Fruit fly (Drosophila melanogaster): ENCODE measurements around the gene eIF3i.

Gene eIF3i

dm6 chr2L:5002711-5003402 is 35.3 kb upstream of the eIF3i start (continued):
- TF ChIP-seq esn (GFP tag; optimal IDR thresholded peaks at IDR 0.05) (peak; percentile 41), spab (GFP tag; optimal IDR thresholded peaks at IDR 0.05) (no peak), Smox (GFP tag; optimal IDR thresholded peaks at IDR 0.05) (no peak), Blimp-1 (GFP tag; optimal IDR thresholded peaks at IDR 0.05) (no peak), dac (GFP tag; optimal IDR thresholded peaks at IDR 0.05) (peak; percentile 45), fkh (GFP tag; optimal IDR thresholded peaks at IDR 0.05) (no peak), Ets21C (GFP tag; optimal IDR thresholded peaks at IDR 0.05) (no peak), Eip75B (GFP tag; optimal IDR thresholded peaks at IDR 0.05) (no peak), dsx (GFP tag; optimal IDR thresholded peaks at IDR 0.05; ENCODE audit: poor library complexity, severe bottlenecking) (no peak), CG4318 (GFP tag; optimal IDR thresholded peaks at IDR 0.05) (peak; percentile 67), CG10631 (GFP tag; optimal IDR thresholded peaks at IDR 0.05) (peak; percentile 15), Eip78C (GFP tag) (peak; percentile 76), ss (GFP tag; optimal IDR thresholded peaks at IDR 0.05) (no peak), svp (GFP tag) (peak; percentile 84), CG6792 (GFP tag; optimal IDR thresholded peaks at IDR 0.05) (peak; percentile 9), CG3919 (GFP tag; optimal IDR thresholded peaks at IDR 0.05) (peak; percentile 34), CG7368 (GFP tag; optimal IDR thresholded peaks at IDR 0.05) (no peak), topi (GFP tag; optimal IDR thresholded peaks at IDR 0.05) (peak; percentile 2), Hr38 (GFP tag; optimal IDR thresholded peaks at IDR 0.05) (no peak), CG31627 (GFP tag; optimal IDR thresholded peaks at IDR 0.05) (peak; percentile 12), Met (GFP tag; optimal IDR thresholded peaks at IDR 0.05) (peak; percentile 17), Sox15 (GFP tag; optimal IDR thresholded peaks at IDR 0.05) (no peak), Eip93F (GFP tag; optimal IDR thresholded peaks at IDR 0.05) (no peak), CG15336 (GFP tag; IDR thresholded peaks at IDR 0.05) (peak; percentile 82), CG11762 (GFP tag; optimal IDR thresholded peaks at IDR 0.05; ENCODE audit: insufficient read depth) (no peak), CG8632 (GFP tag; optimal IDR thresholded peaks at IDR 0.05) (no peak), CG9139 (GFP tag; optimal IDR thresholded peaks at IDR 0.05) (no peak), CG32006 (GFP tag; optimal IDR thresholded peaks at IDR 0.05) (peak; percentile 81), Lpt (GFP tag; optimal IDR thresholded peaks at IDR 0.05) (peak; percentile 43)

- no peak for TF ChIP-seq CG16779 (tag; optimal IDR thresholded peaks at IDR 0.05)
- no peak for TF ChIP-seq ss (GFP tag; optimal IDR thresholded peaks at IDR 0.05)
- TF ChIP-seq CG1621 (tag; optimal IDR thresholded peaks at IDR 0.05): no peak
- peak; percentile 52 for TF ChIP-seq svp (GFP tag)
- no peak for TF ChIP-seq CG32006 (GFP tag; optimal IDR thresholded peaks at IDR 0.05)
- no peak for TF ChIP-seq Sox14 (GFP tag; optimal IDR thresholded peaks at IDR 0.05)
- TF ChIP-seq topi (GFP tag; optimal IDR thresholded peaks at IDR 0.05): no peak
- peak; percentile 21 for TF ChIP-seq Eip78C (GFP tag)
These were observed 34.5 kb upstream of the eIF3i start for dm6 chr2L:5002031-5002430.

dm6 chr2L:5001582-5001929 is 34.0 kb upstream of the eIF3i start:
- TF ChIP-seq Lpt (GFP tag; optimal IDR thresholded peaks at IDR 0.05) (no peak), vri (GFP tag; optimal IDR thresholded peaks at IDR 0.05) (peak; percentile 90), pdm3 (GFP tag; optimal IDR thresholded peaks at IDR 0.05) (no peak), CG8119 (GFP tag; IDR thresholded peaks at IDR 0.05) (no peak)

- TF ChIP-seq CG15336 (GFP tag; IDR thresholded peaks at IDR 0.05) (peak; percentile 7; the same call in 1 of the 2 replicates), CG8319 (GFP tag; optimal IDR thresholded peaks at IDR 0.05) (no peak), esn (GFP tag; optimal IDR thresholded peaks at IDR 0.05) (no peak), CG9139 (GFP tag; optimal IDR thresholded peaks at IDR 0.05) (no peak), Eip75B (GFP tag; optimal IDR thresholded peaks at IDR 0.05) (no peak), fd59A (GFP tag; optimal IDR thresholded peaks at IDR 0.05) (no peak), svp (GFP tag) (peak; percentile 2), spab (GFP tag; optimal IDR thresholded peaks at IDR 0.05) (no peak), CG10631 (GFP tag; optimal IDR thresholded peaks at IDR 0.05) (no peak), acj6 (GFP tag; optimal IDR thresholded peaks at IDR 0.05) (no peak), cyc (GFP tag; optimal IDR thresholded peaks at IDR 0.05) (no peak), pdm3 (GFP tag; optimal IDR thresholded peaks at IDR 0.05) (no peak), Sox15 (GFP tag; optimal IDR thresholded peaks at IDR 0.05) (no peak), CG6276 (GFP tag; optimal IDR thresholded peaks at IDR 0.05) (no peak), Met (GFP tag; optimal IDR thresholded peaks at IDR 0.05) (no peak), CG11762 (GFP tag; optimal IDR thresholded peaks at IDR 0.05; ENCODE audit: insufficient read depth) (no peak), OdsH (GFP tag; optimal IDR thresholded peaks at IDR 0.05) (peak; percentile 9), Gug (GFP tag; IDR thresholded peaks at IDR 0.05) (peak; percentile 49; the same call in 1 of the 2 replicates), eg (GFP tag; IDR thresholded peaks at IDR 0.05) (peak; percentile 73), CG16779 (tag; optimal IDR thresholded peaks at IDR 0.05) (no peak), CG10669 (GFP tag; optimal IDR thresholded peaks at IDR 0.05) (no peak)
These were observed 33.5 kb upstream of the eIF3i start for dm6 chr2L:5000919-5001581.
